Worm (Caenorhabditis elegans) whole organism, early embryonic: ENCODE measurements around the gene faah-2.

Experiments used
- aly-1 ChIP-seq: sonication (generic microtip); optimal IDR thresholded peaks from 2 replicates; lab custom pipeline; 2016; ENCODE audit warnings: missing genetic modification characterization, missing compliant biosample characterization
- ama-1 ChIP-seq: fragments of 150-350 bp; optimal IDR thresholded peaks from 2 replicates; lab custom pipeline; 2014
- hmg-4 ChIP-seq: fragments of 200-800 bp; sonication (Bioruptor generic); optimal IDR thresholded peaks from 2 replicates; lab custom pipeline; 2018; ENCODE audit warnings: mild to moderate bottlenecking, missing genetic modification characterization, missing compliant biosample characterization

ce11 chrIV:8201133-8201532, 48.9 kb downstream of the faah-2 start, which contains the start of gene glrx-22:
- TF ChIP-seq ama-1 (lab: Kevin White, UChicago), result no peak
- TF ChIP-seq aly-1 (tag; lab: Kevin White, UChicago), result no peak
- TF ChIP-seq hmg-4 (GFP tag; lab: Kevin White, UChicago), result no peak
